Fruit fly (Drosophila melanogaster) ovary, adult (tissue): ENCODE data around the gene ScpX.

Source experiments
- CG17801 ChIP-seq: fragments of 200-800 bp; optimal IDR thresholded peaks from 2 replicates; lab custom pipeline; 2019; ENCODE audit warnings: missing biosample characterization, mild to moderate bottlenecking, missing genetic modification characterization, moderate library complexity; ENCODE audit not compliant: partially characterized antibody

Gene ScpX

dm6 chr2L:18805637-18806403, 25.2 kb upstream of the ScpX start:
- TF ChIP-seq CG17801: no peak

DNA sequence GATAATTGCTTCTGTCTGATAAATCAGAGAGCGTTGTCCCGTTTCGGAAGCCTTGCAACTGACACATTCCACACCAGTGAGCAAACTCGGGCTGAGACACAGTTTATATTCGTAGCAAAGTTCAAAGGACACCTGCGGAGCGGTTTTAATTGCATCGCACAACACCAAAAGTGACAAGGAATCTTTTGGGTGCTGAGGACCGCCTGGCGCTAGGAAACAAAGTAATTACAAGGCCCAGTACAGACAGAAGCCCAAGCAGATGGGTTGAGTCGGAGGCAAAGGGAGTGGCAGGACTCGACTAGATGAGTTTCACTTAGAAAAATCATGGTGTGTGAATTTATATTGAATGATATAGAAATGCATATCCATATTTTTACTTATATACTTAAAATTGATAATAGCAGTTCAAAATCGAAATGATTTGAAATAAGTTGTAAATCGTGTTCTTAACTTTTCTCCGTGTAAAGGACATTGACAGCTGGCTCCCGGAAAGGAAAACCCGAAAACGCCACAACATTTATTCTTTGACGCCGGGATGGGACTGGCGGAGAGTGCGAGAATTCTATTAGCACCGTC, 22.2 kb upstream of the ScpX start:
- no peak for TF ChIP-seq CG17801

DNA sequence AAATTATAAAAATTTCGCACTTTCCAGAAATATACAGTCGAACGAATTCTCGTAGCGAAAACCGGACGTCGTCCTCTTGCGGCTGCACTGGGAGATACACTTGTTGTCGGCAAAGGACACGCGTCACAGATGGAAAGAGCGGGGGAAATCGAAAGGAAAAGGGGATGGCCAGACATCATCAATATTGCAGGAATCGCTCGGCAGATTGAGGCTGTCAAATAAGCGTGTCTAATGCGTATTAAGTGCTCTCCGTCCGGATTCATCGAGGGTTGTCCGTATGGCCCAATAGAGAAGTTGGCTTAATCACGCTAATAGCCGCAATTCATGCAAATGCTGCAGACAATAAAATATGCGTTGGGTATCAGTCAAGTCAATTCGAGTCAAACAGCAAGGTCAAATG, 21.5 kb upstream of the ScpX start:
- no peak for TF ChIP-seq CG17801

DNA sequence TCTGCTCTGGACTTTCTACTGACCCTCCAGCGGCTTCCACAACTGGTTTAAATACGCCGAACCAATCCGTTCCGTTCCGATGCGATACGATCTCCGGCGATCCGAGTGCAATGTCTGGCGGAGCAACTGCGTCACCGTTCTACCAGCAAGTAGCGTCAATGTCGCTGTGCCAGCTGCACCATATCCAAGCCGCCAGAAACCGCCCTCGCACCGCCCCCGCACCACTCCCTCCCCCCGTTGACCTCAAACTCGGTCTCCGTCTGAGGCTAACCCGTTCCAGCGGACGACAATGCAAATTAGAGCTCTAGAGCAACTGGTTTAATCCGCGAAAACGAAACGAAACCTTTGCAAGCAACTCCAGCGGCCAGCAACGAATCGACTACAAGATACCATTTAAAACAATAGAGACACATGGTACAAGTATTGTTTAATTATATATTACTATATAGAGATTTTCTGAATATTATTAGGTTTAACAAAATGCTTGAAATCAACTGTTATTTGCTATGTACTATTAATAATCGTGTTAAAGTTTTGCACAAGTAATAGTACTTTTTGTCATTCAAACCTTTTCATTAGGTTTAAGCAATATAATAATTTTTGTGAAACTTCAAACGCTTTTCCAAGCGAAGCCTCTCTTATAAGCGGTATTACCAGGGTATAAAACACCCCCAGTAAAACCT, 19.9 kb upstream of the ScpX start, which contains the start of the genes CG10570 and CG42502:
Gene CG10570, minus strand, starts transcription at position 293 of the 683 bp plus-strand sequence.
Gene CG42502, minus strand, starts transcription at position 293 of the 683 bp plus-strand sequence.
- TF ChIP-seq CG17801: no peak

- no peak for TF ChIP-seq CG17801
Measured at dm6 chr2L:18812348-18812747, 18.7 kb upstream of the ScpX start, which contains the start of the genes CG17325 and CG42305. Gene CG17325, plus strand, starts transcription at chr2L:18812648. Gene CG42305, plus strand, starts transcription at chr2L:18812648.

dm6 chr2L:18812755-18813154, 18.3 kb upstream of the ScpX start:
- TF ChIP-seq CG17801: no peak

DNA sequence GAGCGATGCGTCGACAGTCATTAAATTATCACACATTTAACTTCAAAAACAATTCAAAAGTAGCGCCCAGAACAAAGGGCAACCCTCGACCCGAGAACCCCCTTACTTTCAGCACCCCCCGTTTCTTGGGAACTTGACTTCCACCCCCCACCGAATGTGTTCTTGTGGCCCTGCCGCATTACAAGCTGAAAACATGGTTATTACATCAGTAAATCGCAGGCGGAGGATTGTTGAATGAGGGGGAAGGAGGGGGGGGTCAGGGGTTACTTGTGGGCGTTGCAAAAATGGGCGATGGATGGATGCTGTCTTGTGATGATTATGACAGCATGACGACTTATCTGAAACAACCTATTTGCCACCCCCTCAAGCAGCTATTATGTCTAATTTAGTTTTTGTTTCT, 15.8 kb upstream of the ScpX start:
- TF ChIP-seq CG17801: no peak

DNA sequence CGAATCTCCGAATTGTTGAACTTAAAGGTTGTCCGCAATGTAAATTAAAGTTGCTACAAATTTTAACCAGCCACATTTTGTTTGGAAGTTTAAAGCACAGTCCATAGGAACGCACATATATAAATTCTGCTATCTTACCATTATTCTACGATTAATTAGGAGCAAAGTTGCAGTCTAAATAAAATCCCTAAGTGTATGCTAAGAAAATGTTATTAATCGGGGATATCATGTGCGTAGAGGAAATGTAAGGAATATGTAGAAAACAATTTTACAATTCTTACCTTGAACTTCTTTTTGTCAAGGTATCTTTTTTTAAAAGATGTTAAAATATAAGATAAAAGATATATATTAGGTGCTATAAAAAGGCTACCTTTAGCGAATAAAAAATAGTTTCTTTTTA, 12.6 kb upstream of the ScpX start:
- TF ChIP-seq CG17801: no peak

DNA sequence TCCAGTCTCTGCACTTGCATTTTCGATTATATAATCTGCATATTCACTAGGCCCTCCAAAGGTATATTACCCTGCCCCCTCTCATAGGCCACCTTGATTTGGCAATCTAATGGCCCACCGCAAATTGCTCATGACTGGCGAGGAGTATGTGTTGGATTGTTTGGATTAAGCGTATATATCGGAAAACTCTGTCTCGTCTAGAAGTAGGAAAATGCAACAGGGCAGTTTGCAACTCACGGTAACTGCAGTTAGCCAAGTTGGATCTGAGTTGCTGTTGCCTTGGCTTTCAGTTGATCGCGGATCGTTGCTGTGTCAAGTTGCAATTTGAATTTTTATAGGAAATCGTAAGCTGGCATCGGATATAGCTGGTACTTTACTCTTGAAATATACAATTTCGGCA, 12.0 kb upstream of the ScpX start, which contains the start of gene Ugt36F1:
Gene Ugt36F1, plus strand, starts transcription at position 301 of the 400 bp plus-strand sequence.
- TF ChIP-seq CG17801: no peak

DNA sequence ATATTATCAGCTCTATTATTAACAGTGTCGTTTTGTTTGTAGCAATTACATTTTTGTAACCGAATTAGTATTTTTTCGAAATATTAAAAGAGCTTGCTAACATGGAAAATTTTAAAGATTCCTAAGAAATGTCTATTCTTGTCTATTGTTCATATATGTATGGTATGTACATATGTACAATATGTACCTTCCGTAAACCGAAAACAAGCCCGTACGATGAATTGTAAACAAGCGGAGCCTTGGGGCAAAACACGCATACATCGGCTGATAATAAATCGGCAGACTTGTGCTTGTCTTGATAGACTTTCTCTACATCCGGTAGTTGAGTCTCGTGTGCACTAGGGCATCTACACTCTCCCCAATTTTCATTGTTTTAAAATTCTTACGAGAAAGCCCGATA, 8.2 kb upstream of the ScpX start:
- no peak for TF ChIP-seq CG17801

DNA sequence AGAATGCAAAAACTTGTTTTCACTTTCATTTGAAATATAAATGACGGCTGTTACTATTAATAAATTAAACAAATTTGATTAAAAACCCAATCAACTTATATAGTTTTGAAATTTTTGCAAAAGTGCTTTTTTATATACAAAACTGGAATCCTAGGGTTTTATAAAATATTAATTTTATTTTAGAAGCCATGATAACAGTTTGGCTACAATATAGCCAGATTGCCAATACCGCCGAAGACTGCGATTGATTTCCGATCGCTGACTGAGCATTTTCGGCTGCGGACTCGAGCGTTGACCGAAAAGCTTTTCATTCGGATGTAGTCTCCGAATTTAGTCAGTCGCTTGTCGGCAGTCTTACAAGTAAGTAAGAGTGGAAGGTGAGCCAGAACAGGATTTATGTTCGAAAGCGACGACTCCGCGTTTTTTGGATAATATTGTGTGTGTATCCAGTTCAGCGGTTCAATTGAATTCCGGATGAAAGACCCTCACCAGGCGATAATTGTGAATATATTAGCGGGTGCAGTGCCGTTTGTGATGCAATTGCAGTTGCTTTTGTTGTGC, 7.7 kb upstream of the ScpX start, which contains the start of gene Ugt36D1:
Gene Ugt36D1, plus strand, starts transcription at position 306 of the 561 bp plus-strand sequence.
- peak; percentile 22 for TF ChIP-seq CG17801

DNA sequence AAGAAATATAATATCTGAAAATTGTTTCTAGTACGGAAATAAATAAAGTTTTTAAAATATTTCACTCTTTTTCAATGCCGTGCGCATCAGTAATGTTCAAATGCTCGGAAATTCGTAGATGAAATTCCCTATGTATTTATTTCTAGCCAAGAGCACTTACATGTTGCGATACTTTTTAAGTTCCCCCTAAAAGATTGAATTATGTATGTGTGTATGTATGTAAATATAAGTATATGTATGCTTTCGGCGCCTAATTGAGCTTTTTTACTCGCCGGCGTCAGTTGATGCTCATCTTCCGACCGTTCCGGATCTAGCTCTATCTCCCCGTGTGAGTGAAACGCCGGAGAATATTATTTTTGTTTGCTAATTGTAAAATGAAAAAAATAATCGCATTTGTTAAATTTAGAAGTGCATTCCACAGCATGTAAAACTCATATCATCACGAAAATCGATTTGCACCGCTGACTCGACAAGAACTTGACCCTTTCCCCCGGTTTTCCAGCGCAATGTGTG, 4.5 kb upstream of the ScpX start, which contains the start of gene Ugt36E1:
Gene Ugt36E1, plus strand, starts transcription at position 275 of the 513 bp plus-strand sequence.
- TF ChIP-seq CG17801: no peak

DNA sequence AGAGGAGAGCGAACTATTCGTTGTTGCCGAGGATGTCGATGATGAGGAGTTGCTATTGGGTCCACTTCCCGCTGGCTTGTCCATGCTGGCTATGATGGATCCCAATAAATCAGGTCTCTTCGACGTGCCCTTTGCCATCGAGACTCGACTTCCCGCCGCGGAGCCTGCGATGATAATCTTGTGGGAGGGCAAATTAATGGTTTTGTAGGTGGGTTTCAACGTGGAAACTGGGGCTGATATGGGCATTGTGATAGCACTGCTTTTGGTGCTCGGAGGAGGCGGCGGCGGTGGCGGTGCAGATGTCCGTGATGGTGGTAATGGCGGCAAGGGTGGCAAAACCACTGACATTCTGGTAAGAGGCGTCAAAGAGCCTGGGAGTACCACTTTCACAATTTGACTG, 3.5 kb downstream of the ScpX start:
- TF ChIP-seq CG17801: no peak

DNA sequence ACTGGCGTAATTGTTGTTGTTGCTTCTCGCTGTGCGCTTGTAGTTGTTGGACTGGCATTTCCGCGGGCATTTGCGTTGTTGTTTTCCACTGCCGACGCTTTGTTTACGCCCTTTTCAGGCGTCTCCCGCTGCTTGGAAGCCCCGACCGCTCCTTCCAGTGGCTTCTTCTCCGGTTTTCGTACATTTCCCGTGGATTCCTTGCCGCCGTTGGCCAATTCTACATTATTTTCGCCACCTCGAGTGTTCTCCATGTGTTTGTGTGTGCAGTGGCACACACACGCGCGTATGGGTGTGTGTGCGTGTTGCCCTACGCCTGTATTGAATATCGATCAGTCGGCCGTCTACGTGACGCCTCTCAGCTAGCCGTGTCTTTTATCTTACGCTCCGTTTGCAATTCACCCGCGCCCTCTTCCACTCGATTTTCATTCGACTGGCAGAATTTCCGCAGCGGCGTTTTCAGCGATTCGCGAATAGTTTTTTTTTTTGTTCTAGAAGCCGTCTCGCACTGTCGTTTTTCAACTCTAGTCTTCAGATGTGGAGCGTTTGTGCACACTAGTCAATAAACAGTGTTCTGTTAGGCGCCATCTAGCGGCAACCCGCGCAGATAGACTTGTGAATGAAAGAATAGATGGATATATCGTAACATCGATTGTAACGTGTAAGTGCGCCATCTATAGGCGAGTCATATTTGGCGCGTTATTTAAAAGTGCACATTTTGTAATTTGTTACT, 8.3 kb downstream of the ScpX start, which contains the start of gene CG10600:
Gene CG10600, minus strand, starts transcription at position 537 of the 730 bp plus-strand sequence.
- TF ChIP-seq CG17801: peak; percentile 58

dm6 chr2L:18841210-18841609, 10.2 kb downstream of the ScpX start, which contains the start of gene CG31752:
Gene CG31752, minus strand, starts transcription at chr2L:18841310.
- TF ChIP-seq CG17801: no peak

- TF ChIP-seq CG17801: no peak
Measured at dm6 chr2L:18843560-18843959, 12.5 kb downstream of the ScpX start.
